Fruit fly (Drosophila melanogaster) whole organism, adult: ENCODE data around the gene Nepl12.
A peak's percentile ranks its signal among the peaks of the same experiment; 100 is the strongest.
"Not testable (repeated sequence)": the region's sequence is repeated elsewhere in the genome, so short reads cannot be mapped to it uniquely, and the experiment has no call there.

Experiments
- CG11617 ChIP-seq: fragments of 200-800 bp; sonication (Bioruptor generic); optimal IDR thresholded peaks from 2 replicates; lab custom pipeline; 2017; ENCODE audit warnings: mild to moderate bottlenecking, missing biosample characterization, missing genetic modification reagents, missing genetic modification characterization
- CG12768 ChIP-seq: fragments of 200-800 bp; sonication (Bioruptor generic); optimal IDR thresholded peaks from 2 replicates; lab custom pipeline; 2017; ENCODE audit warnings: missing biosample characterization, missing genetic modification characterization, mild to moderate bottlenecking, moderate library complexity, missing genetic modification reagents
- CG14711 ChIP-seq: fragments of 200-800 bp; sonication (Bioruptor generic); optimal IDR thresholded peaks from 2 replicates; lab custom pipeline; 2018; ENCODE audit warnings: missing biosample characterization, mild to moderate bottlenecking, missing genetic modification characterization, moderate library complexity
- CG1620 ChIP-seq: fragments of 200-800 bp; sonication (Bioruptor generic); optimal IDR thresholded peaks from 2 replicates; lab custom pipeline; 2016; ENCODE audit warnings: missing biosample characterization, missing genetic modification characterization
- CG33017 ChIP-seq: fragments of 200-800 bp; sonication (Bioruptor generic); optimal IDR thresholded peaks from 2 replicates; lab custom pipeline; 2018; ENCODE audit warnings: missing biosample characterization, mild to moderate bottlenecking, missing genetic modification characterization, moderate library complexity
- CG5204 ChIP-seq: fragments of 200-800 bp; sonication (Bioruptor generic); optimal IDR thresholded peaks from 2 replicates; lab custom pipeline; 2016; ENCODE audit warnings: missing biosample characterization, missing genetic modification characterization
- CG7045 ChIP-seq: fragments of 200-800 bp; sonication (Bioruptor generic); optimal IDR thresholded peaks from 2 replicates; lab custom pipeline; 2017; ENCODE audit warnings: missing biosample characterization, mild to moderate bottlenecking, missing genetic modification characterization
- CG7101 ChIP-seq: fragments of 200-800 bp; sonication (Bioruptor generic); optimal IDR thresholded peaks from 2 replicates; lab custom pipeline; 2018; ENCODE audit warnings: missing biosample characterization, mild to moderate bottlenecking, missing genetic modification characterization, moderate library complexity
- Clk ChIP-seq: fragments of 200-800 bp; sonication (Bioruptor generic); optimal IDR thresholded peaks from 2 replicates; lab custom pipeline; 2017; ENCODE audit warnings: missing biosample characterization, missing genetic modification characterization
- Crg-1 ChIP-seq: fragments of 200-800 bp; sonication (Bioruptor generic); optimal IDR thresholded peaks from 2 replicates; lab custom pipeline; 2016; ENCODE audit warnings: missing biosample characterization, missing genetic modification characterization
- Hr96 ChIP-seq: fragments of 200-800 bp; sonication (Bioruptor generic); optimal IDR thresholded peaks from 2 replicates; lab custom pipeline; 2016; ENCODE audit warnings: missing biosample characterization, missing genetic modification characterization
- Mnt ChIP-seq: fragments of 200-800 bp; sonication (Bioruptor generic); optimal IDR thresholded peaks from 2 replicates; lab custom pipeline; 2016; ENCODE audit warnings: missing biosample characterization, mild to moderate bottlenecking, missing genetic modification characterization
- bab1 ChIP-seq: fragments of 200-800 bp; sonication (Bioruptor generic); optimal IDR thresholded peaks from 3 replicates; lab custom pipeline; 2019; ENCODE audit warnings: missing biosample characterization, mild to moderate bottlenecking, missing genetic modification characterization, moderate library complexity
- cic ChIP-seq: fragments of 200-800 bp; sonication (Bioruptor generic); optimal IDR thresholded peaks from 2 replicates; lab custom pipeline; 2017; ENCODE audit warnings: missing biosample characterization, mild to moderate bottlenecking, missing genetic modification characterization, moderate library complexity
- cnc ChIP-seq, 2 experiments: fragments of >200 bp; optimal IDR thresholded peaks; 2 replicates each; lab custom pipeline; 2017
- kay ChIP-seq: fragments of 200-800 bp; sonication (Bioruptor generic); peaks from one replicate; lab custom pipeline; 2016; ENCODE audit warnings: missing biosample characterization, missing genetic modification characterization, borderline replicate concordance
- ovo ChIP-seq: fragments of 200-800 bp; sonication (Bioruptor generic); optimal IDR thresholded peaks from 2 replicates; lab custom pipeline; 2016; ENCODE audit warnings: missing biosample characterization, missing genetic modification characterization
- pad ChIP-seq: fragments of 200-800 bp; sonication (Bioruptor generic); optimal IDR thresholded peaks from 3 replicates; lab custom pipeline; 2017; ENCODE audit warnings: missing biosample characterization, missing genetic modification characterization, mild to moderate bottlenecking, moderate library complexity, missing genetic modification reagents
- tj ChIP-seq: fragments of 200-800 bp; sonication (Bioruptor generic); optimal IDR thresholded peaks from 3 replicates; lab custom pipeline; 2017; ENCODE audit warnings: missing biosample characterization, mild to moderate bottlenecking, missing genetic modification characterization, moderate library complexity
- toe ChIP-seq: fragments of 200-800 bp; sonication (Bioruptor generic); optimal IDR thresholded peaks from 2 replicates; lab custom pipeline; 2016; ENCODE audit warnings: missing biosample characterization, missing genetic modification characterization

Gene Nepl12

dm6 chr3R:9679746-9680145, 4.4 kb downstream of the Nepl12 start, which contains the start of gene nmdyn-D7:
TSS of gene nmdyn-D7 (plus strand) at chr3R:9679939.
- TF ChIP-seq CG14711 (peak; percentile 89), CG1620 (GFP tag; lab: Kevin White, UChicago) (no peak)

dm6 chr3R:9683064-9683682, 7.8 kb downstream of the Nepl12 start:
- TF ChIP-seq cnc (optimal IDR thresholded peaks at IDR 0.05; lab: Kevin White, UChicago) = no peak
- no peak for TF ChIP-seq CG12768
- no peak for TF ChIP-seq Hr96
- TF ChIP-seq CG7045 (GFP tag; lab: Kevin White, UChicago) = no peak
- TF ChIP-seq toe (GFP tag; lab: Kevin White, UChicago) = no peak
- TF ChIP-seq CG11617 (GFP tag; lab: Kevin White, UChicago) = no peak
- no peak for TF ChIP-seq Clk
- TF ChIP-seq CG7101 (tag; lab: Kevin White, UChicago) = no peak
- TF ChIP-seq CG33017 (tag; lab: Kevin White, UChicago) = no peak
- TF ChIP-seq CG5204 (GFP tag; lab: Kevin White, UChicago) = no peak
- no peak for TF ChIP-seq ovo

- no peak for TF ChIP-seq tj
- TF ChIP-seq pad (GFP tag; lab: Kevin White, UChicago) = no peak
- no peak for TF ChIP-seq bab1
- TF ChIP-seq Clk = no peak
- no peak for TF ChIP-seq Crg-1 (GFP tag; lab: Kevin White, UChicago)
Measured at dm6 chr3R:9684125-9684524, 8.8 kb downstream of the Nepl12 start, which contains the start of gene CG9444. TSS of gene CG9444 (minus strand) at chr3R:9684264.

- not testable (repeated sequence) for TF ChIP-seq CG14711; CG7101 (tag; lab: Kevin White, UChicago); pad (GFP tag; lab: Kevin White, UChicago)
Measured at dm6 chr3R:9685376-9685775, 10.1 kb downstream of the Nepl12 start, which contains the start of the genes eca and CG18542. TSS of gene eca (minus strand) at chr3R:9685476. TSS of gene CG18542 (plus strand) at chr3R:9685760.

dm6 chr3R:9692675-9693129, 17.4 kb downstream of the Nepl12 start, which contains the start of the genes Unc-115b, p24-2 and CG32939:
TSS of gene Unc-115b (minus strand) at chr3R:9692775.
TSS of gene p24-2 (minus strand) at chr3R:9692794.
TSS of gene CG32939 (plus strand) at chr3R:9693079.
- TF ChIP-seq pad (GFP tag; lab: Kevin White, UChicago); CG14711; Hr96: not testable (repeated sequence)

dm6 chr3R:9694999-9695398, 19.7 kb downstream of the Nepl12 start:
- no peak for TF ChIP-seq CG7101 (tag; lab: Kevin White, UChicago)
- TF ChIP-seq kay (GFP tag; lab: Kevin White, UChicago) = no peak
- no peak for TF ChIP-seq cic (GFP tag; lab: Kevin White, UChicago)
- no peak for TF ChIP-seq bab1
- TF ChIP-seq Mnt (GFP tag; lab: Kevin White, UChicago) = no peak
- no peak for TF ChIP-seq Clk
- no peak for TF ChIP-seq Hr96
- TF ChIP-seq ovo = no peak
- TF ChIP-seq CG5204 (GFP tag; lab: Kevin White, UChicago) = no peak
- TF ChIP-seq CG14711 = no peak
- TF ChIP-seq pad (GFP tag; lab: Kevin White, UChicago) = no peak
- TF ChIP-seq Crg-1 (GFP tag; lab: Kevin White, UChicago) = no peak
- TF ChIP-seq tj = no peak
- no peak for TF ChIP-seq cnc (optimal IDR thresholded peaks at IDR 0.05; lab: Kevin White, UChicago)
- TF ChIP-seq toe (GFP tag; lab: Kevin White, UChicago) = no peak
- no peak for TF ChIP-seq CG12768

- TF ChIP-seq cic (GFP tag; lab: Kevin White, UChicago) (no peak), CG12768 (no peak), CG5204 (GFP tag; lab: Kevin White, UChicago) (no peak), ovo (no peak), Mnt (GFP tag; lab: Kevin White, UChicago) (no peak), cnc (optimal IDR thresholded peaks at IDR 0.05; lab: Kevin White, UChicago) (no peak), Crg-1 (GFP tag; lab: Kevin White, UChicago) (no peak), CG7101 (tag; lab: Kevin White, UChicago) (no peak), pad (GFP tag; lab: Kevin White, UChicago) (no peak), Clk (no peak), CG1620 (GFP tag; lab: Kevin White, UChicago) (no peak), kay (GFP tag; lab: Kevin White, UChicago) (no peak)
Measured at dm6 chr3R:9700513-9700912, 25.2 kb downstream of the Nepl12 start.
